Fruit fly (Drosophila melanogaster) S2 (cell line): ENCODE measurements around the gene CG14659.

ENCODE experiments used
- CG8478 ChIP-seq: fragments of >200 bp; optimal IDR thresholded peaks from 2 replicates; lab custom pipeline; 2018
- CTCF ChIP-seq, 2 experiments: fragments of >200 bp; optimal IDR thresholded peaks; 2 replicates each; lab custom pipeline; 2018

DNA sequence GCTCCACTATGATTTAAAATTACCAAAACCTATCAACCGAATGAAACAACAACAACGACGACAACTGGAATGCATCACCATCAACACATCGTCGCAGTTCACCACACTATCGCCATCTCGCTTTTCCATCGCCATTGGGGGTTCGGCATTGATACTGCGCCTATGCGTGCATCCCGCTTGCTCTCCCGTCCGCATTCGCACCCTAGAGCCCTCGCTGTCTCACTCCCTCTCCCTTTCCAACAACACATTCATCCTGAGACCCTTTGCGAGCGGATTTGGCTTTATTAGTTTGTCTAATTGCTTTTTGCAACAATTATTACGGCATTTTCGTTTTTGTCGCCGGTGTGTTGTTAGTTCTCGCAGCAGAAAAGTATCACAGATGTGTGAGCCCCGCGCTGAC lies 4.2 kb upstream of the CG14659 start:
- TF ChIP-seq CG8478 (lab: Kevin White, UChicago) (peak; percentile 42), CTCF (optimal IDR thresholded peaks at IDR 0.05; lab: Kevin White, UChicago) (peak; percentile 1 to 58)
